Fruit fly (Drosophila melanogaster) whole organism, wandering third instar larva: ENCODE measurements around the gene Pif1A.

Source experiments
- Abd-B ChIP-seq: fragments of >200 bp; optimal IDR thresholded peaks from 2 replicates; lab custom pipeline; 2017; ENCODE audit warnings: missing biosample characterization, missing genetic modification characterization
- Dfd ChIP-seq: fragments of >200 bp; optimal IDR thresholded peaks from 2 replicates; lab custom pipeline; 2017; ENCODE audit warnings: missing biosample characterization, missing genetic modification characterization
- GATAd ChIP-seq: sonication (Bioruptor generic); optimal IDR thresholded peaks from 2 replicates; lab custom pipeline; 2016; ENCODE audit warnings: missing biosample characterization, missing genetic modification characterization
- Hr78 ChIP-seq: fragments of >200 bp; optimal IDR thresholded peaks from 2 replicates; lab custom pipeline; 2017; ENCODE audit warnings: missing biosample characterization, missing genetic modification characterization
- Myc ChIP-seq: fragments of >200 bp; optimal IDR thresholded peaks from 2 replicates; lab custom pipeline; 2017
- brk ChIP-seq: fragments of 200-800 bp; sonication (Bioruptor generic); optimal IDR thresholded peaks from 2 replicates; lab custom pipeline; 2016; ENCODE audit warnings: missing biosample characterization, mild to moderate bottlenecking, missing genetic modification characterization
- fru ChIP-seq: fragments of 200-800 bp; sonication (Bioruptor generic); optimal IDR thresholded peaks from 3 replicates; lab custom pipeline; 2016; ENCODE audit warnings: missing biosample characterization, mild to moderate bottlenecking, missing genetic modification characterization
- h ChIP-seq: fragments of 200-800 bp; sonication (Bioruptor generic); optimal IDR thresholded peaks from 3 replicates; lab custom pipeline; 2016; ENCODE audit warnings: missing biosample characterization, mild to moderate bottlenecking, missing genetic modification characterization
- jim ChIP-seq: fragments of 175-275, 200-325 bp; sonication (Bioruptor generic); optimal IDR thresholded peaks from 2 replicates; lab custom pipeline; 2016; ENCODE audit warnings: missing biosample characterization, mild to moderate bottlenecking, missing genetic modification characterization
- pan ChIP-seq: fragments of >200 bp; optimal IDR thresholded peaks from 2 replicates; lab custom pipeline; 2017
- sage ChIP-seq: fragments of 200-800 bp; sonication (Bioruptor generic); optimal IDR thresholded peaks from 2 replicates; lab custom pipeline; 2016; ENCODE audit warnings: missing biosample characterization, mild to moderate bottlenecking, missing genetic modification characterization
- usp ChIP-seq: fragments of >200 bp; optimal IDR thresholded peaks from 2 replicates; lab custom pipeline; 2017; ENCODE audit warnings: missing biosample characterization, missing genetic modification characterization
- woc ChIP-seq: sonication (Bioruptor generic); optimal IDR thresholded peaks from 2 replicates; lab custom pipeline; 2016; ENCODE audit warnings: missing biosample characterization, mild to moderate bottlenecking, missing genetic modification characterization

- TF ChIP-seq Myc (lab: Kevin White, UChicago) (no peak), pan (peak; percentile 82), GATAd (no peak), usp (no peak), Dfd (GFP tag; lab: Kevin White, UChicago) (no peak), Abd-B (no peak), brk (GFP tag; lab: Kevin White, UChicago) (peak; percentile 97), h (peak; percentile 99), woc (peak; percentile 99), fru (GFP tag; lab: Kevin White, UChicago) (peak; percentile 99), sage (GFP tag; lab: Kevin White, UChicago) (peak; percentile 97), jim (GFP tag; lab: Kevin White, UChicago) (no peak), Hr78 (no peak)
Observed at dm6 chr3R:8811323-8811936, 10.5 kb upstream of the Pif1A start.
